Fruit fly (Drosophila melanogaster): ENCODE results near the gene CG45071.

The CG45071 gene

dm6 chr3L:15123736-15124135, 18.1 kb downstream of the CG45071 start:
- TF ChIP-seq ey (GFP tag; optimal IDR thresholded peaks at IDR 0.05) (no peak), Rel (GFP tag; optimal IDR thresholded peaks at IDR 0.05) (no peak), Rel (tag; optimal IDR thresholded peaks at IDR 0.05) (peak; percentile 56)

- TF ChIP-seq Dif (GFP tag; optimal IDR thresholded peaks at IDR 0.05; ENCODE audit: partially characterized antibody) (peak; percentile 33), psq (GFP tag; optimal IDR thresholded peaks at IDR 0.05) (peak; percentile 2), HLH106 (tag; optimal IDR thresholded peaks at IDR 0.05) (no peak), woc (GFP tag; optimal IDR thresholded peaks at IDR 0.05) (peak; percentile 8), dl (GFP tag; optimal IDR thresholded peaks at IDR 0.05; ENCODE audit: insufficient read depth in 1 of 2, partially characterized antibody in 2 of 2) (peak in 1 of 2 experiments; percentile 31), sv (GFP tag; optimal IDR thresholded peaks at IDR 0.05) (no peak), br (GFP tag; optimal IDR thresholded peaks at IDR 0.05) (peak; percentile 9), OdsH (GFP tag; optimal IDR thresholded peaks at IDR 0.05) (peak; percentile 17), brk (GFP tag; optimal IDR thresholded peaks at IDR 0.05) (no peak)
Measured at dm6 chr3L:15125077-15125652, 19.5 kb downstream of the CG45071 start, which contains the start of gene CG16959. CG16959 (minus strand) TSS chr3L:15125321.

- TF ChIP-seq CrebA (GFP tag; optimal IDR thresholded peaks at IDR 0.05; ENCODE audit: borderline replicate concordance) (no peak), Hr78 (GFP tag; optimal IDR thresholded peaks at IDR 0.05) (no peak)
Measured at dm6 chr3L:15125717-15126116, 20.0 kb downstream of the CG45071 start.

dm6 chr3L:15131278-15131677, 25.6 kb downstream of the CG45071 start, which contains the start of gene CG13457:
CG13457 (minus strand) TSS chr3L:15131378.
- TF ChIP-seq CG32264 (GFP tag; optimal IDR thresholded peaks at IDR 0.05): no peak
- TF ChIP-seq psq (GFP tag; optimal IDR thresholded peaks at IDR 0.05): no peak
- TF ChIP-seq lola (GFP tag; optimal IDR thresholded peaks at IDR 0.05): no peak
- no peak for TF ChIP-seq pan (optimal IDR thresholded peaks at IDR 0.05)
- TF ChIP-seq HLH106 (tag; optimal IDR thresholded peaks at IDR 0.05): no peak
- TF ChIP-seq dsf (GFP tag; optimal IDR thresholded peaks at IDR 0.05; ENCODE audit: borderline replicate concordance): no peak

- TF ChIP-seq Dif (GFP tag; optimal IDR thresholded peaks at IDR 0.05; ENCODE audit: partially characterized antibody) (no peak), Sp1 (GFP tag; optimal IDR thresholded peaks at IDR 0.05) (peak; percentile 97), sv (GFP tag; optimal IDR thresholded peaks at IDR 0.05) (peak; percentile 86), Dfd (GFP tag; optimal IDR thresholded peaks at IDR 0.05) (no peak), Hr83 (GFP tag; optimal IDR thresholded peaks at IDR 0.05; ENCODE audit: poor library complexity, severe bottlenecking) (peak; percentile 31), Vsx2 (GFP tag; optimal IDR thresholded peaks at IDR 0.05; ENCODE audit: partially characterized antibody) (no peak), Hr78 (GFP tag; optimal IDR thresholded peaks at IDR 0.05) (no peak), psq (GFP tag; optimal IDR thresholded peaks at IDR 0.05) (peak; percentile 90), foxo (GFP tag; optimal IDR thresholded peaks at IDR 0.05) (peak; percentile 72 to 96), brk (GFP tag; optimal IDR thresholded peaks at IDR 0.05) (no peak), Myc (optimal IDR thresholded peaks at IDR 0.05) (no peak), tai (GFP tag; optimal IDR thresholded peaks at IDR 0.05) (no peak), rgr (GFP tag; optimal IDR thresholded peaks at IDR 0.05) (peak; percentile 96), jim (GFP tag; optimal IDR thresholded peaks at IDR 0.05) (no peak), lola (GFP tag; optimal IDR thresholded peaks at IDR 0.05) (no peak), dl (GFP tag; optimal IDR thresholded peaks at IDR 0.05; ENCODE audit: insufficient read depth in 1 of 2, partially characterized antibody in 2 of 2) (no peak), pan (optimal IDR thresholded peaks at IDR 0.05) (no peak), N (GFP tag; optimal IDR thresholded peaks at IDR 0.05) (no peak), dmrt93B (GFP tag; optimal IDR thresholded peaks at IDR 0.05) (peak; percentile 91), fru (GFP tag; optimal IDR thresholded peaks at IDR 0.05) (peak; percentile 98), Hnf4 (GFP tag; optimal IDR thresholded peaks at IDR 0.05) (peak; percentile 88), br (GFP tag; optimal IDR thresholded peaks at IDR 0.05) (peak; percentile 98), CG32264 (GFP tag; optimal IDR thresholded peaks at IDR 0.05) (peak; percentile 93), usp (GFP tag; optimal IDR thresholded peaks at IDR 0.05) (no peak), h (GFP tag; optimal IDR thresholded peaks at IDR 0.05) (peak; percentile 97), dsf (GFP tag; optimal IDR thresholded peaks at IDR 0.05; ENCODE audit: borderline replicate concordance) (peak; percentile 87), Mio (GFP tag; optimal IDR thresholded peaks at IDR 0.05) (peak; percentile 66), woc (GFP tag; optimal IDR thresholded peaks at IDR 0.05) (peak; percentile 89), CrebA (GFP tag; optimal IDR thresholded peaks at IDR 0.05; ENCODE audit: borderline replicate concordance) (no peak), sage (GFP tag; optimal IDR thresholded peaks at IDR 0.05) (no peak), Abd-B (GFP tag; optimal IDR thresholded peaks at IDR 0.05) (no peak), Jra (GFP tag; optimal IDR thresholded peaks at IDR 0.05) (no peak), Rel (GFP tag; optimal IDR thresholded peaks at IDR 0.05) (peak; percentile 72), Rel (tag; optimal IDR thresholded peaks at IDR 0.05) (peak; percentile 86), OdsH (GFP tag; optimal IDR thresholded peaks at IDR 0.05) (peak; percentile 91)
Measured at dm6 chr3L:15136659-15137572, 31.2 kb downstream of the CG45071 start, which contains the start of gene CG12316. CG12316 (minus strand) TSS chr3L:15136934.

All from whole organism, wandering third instar larva.